Fruit fly (Drosophila melanogaster) whole organism, embryonic: Measurements from ENCODE around the gene CG7789.
A peak's percentile ranks its signal among the peaks of the same experiment; 100 is the strongest.

Experiments used
- Adf1 ChIP-seq: fragments of 200-800 bp; sonication (Bioruptor generic); IDR thresholded peaks from 2 replicates; pipeline ENCODE4 v1.3.6; 2022; ENCODE audit warnings: missing biosample characterization, missing genetic modification characterization
- B-H1 ChIP-seq: fragments of 200-800 bp; sonication (Bioruptor generic); IDR thresholded peaks from 3 replicates; pipeline ENCODE4 v1.3.6; 2022; ENCODE audit warnings: missing biosample characterization, missing genetic modification characterization
- C15 ChIP-seq: fragments of 200-800 bp; sonication (Bioruptor generic); IDR thresholded peaks from 3 replicates; pipeline ENCODE4 v1.3.6; 2022; ENCODE audit warnings: missing biosample characterization, missing genetic modification characterization
- CG10366 ChIP-seq: fragments of 200-800 bp; sonication (Bioruptor generic); IDR thresholded peaks from 2 replicates; pipeline ENCODE4 v1.3.6; 2022; ENCODE audit warnings: missing biosample characterization, missing genetic modification characterization
- CG10654 ChIP-seq: fragments of 200-800 bp; sonication (Bioruptor generic); optimal IDR thresholded peaks from 2 replicates; lab custom pipeline; 2016; ENCODE audit warnings: missing biosample characterization, missing genetic modification characterization
- CG11695 ChIP-seq: fragments of 200-800 bp; sonication (Bioruptor generic); IDR thresholded peaks from 3 replicates; pipeline ENCODE4 v1.3.6; 2022; ENCODE audit warnings: missing biosample characterization, missing genetic modification characterization
- CG12299 ChIP-seq: fragments of 200-800 bp; sonication (Bioruptor generic); optimal IDR thresholded peaks from 2 replicates; lab custom pipeline; 2018; ENCODE audit warnings: missing biosample characterization, mild to moderate bottlenecking, missing genetic modification characterization
- CG13894 ChIP-seq: fragments of 200-800 bp; sonication (Bioruptor generic); optimal IDR thresholded peaks from 3 replicates; lab custom pipeline; 2018; ENCODE audit warnings: missing biosample characterization, mild to moderate bottlenecking, missing genetic modification characterization, moderate library complexity
- CG14050 ChIP-seq: fragments of 200-800 bp; sonication (Bioruptor generic); IDR thresholded peaks from 3 replicates; pipeline ENCODE4 v1.3.6; 2022; ENCODE audit warnings: missing biosample characterization, missing genetic modification characterization
- CG1647 ChIP-seq: fragments of 200-800 bp; sonication (Bioruptor generic); optimal IDR thresholded peaks from 3 replicates; lab custom pipeline; 2016; ENCODE audit warnings: missing biosample characterization, missing genetic modification characterization
- CG18011 ChIP-seq: fragments of 200-800 bp; sonication (Bioruptor generic); optimal IDR thresholded peaks from 2 replicates; lab custom pipeline; 2017; ENCODE audit warnings: missing biosample characterization, missing genetic modification characterization, mild to moderate bottlenecking, moderate library complexity, missing genotype
- CG2129 ChIP-seq: fragments of 200-800 bp; sonication (Bioruptor generic); IDR thresholded peaks from 2 replicates; pipeline ENCODE4 v1.3.6; 2022; ENCODE audit warnings: missing biosample characterization, missing genetic modification characterization; ENCODE audit not compliant: partially characterized antibody
- CG2678 ChIP-seq: fragments of 200-800 bp; sonication (Bioruptor generic); optimal IDR thresholded peaks from 3 replicates; lab custom pipeline; 2019; ENCODE audit warnings: missing biosample characterization, mild to moderate bottlenecking, missing genetic modification characterization, moderate library complexity
- CG32772 ChIP-seq: fragments of 200-800 bp; sonication (Bioruptor generic); IDR thresholded peaks from 2 replicates; pipeline ENCODE4 v1.3.6; 2022; ENCODE audit warnings: missing biosample characterization, missing genetic modification characterization
- CG3838 ChIP-seq: fragments of 200-800 bp; sonication (Bioruptor generic); optimal IDR thresholded peaks from 3 replicates; lab custom pipeline; 2016; ENCODE audit warnings: missing biosample characterization, missing genetic modification characterization
- CG3995 ChIP-seq: fragments of 200-800 bp; sonication (Bioruptor generic); optimal IDR thresholded peaks from 3 replicates; lab custom pipeline; 2016; ENCODE audit warnings: missing biosample characterization, missing genetic modification characterization
- CG5953 ChIP-seq: fragments of 200-800 bp; sonication (Bioruptor generic); IDR thresholded peaks from 2 replicates; pipeline ENCODE4 v1.3.6; 2022; ENCODE audit warnings: missing biosample characterization, missing genetic modification characterization
- CG6813 ChIP-seq: fragments of 200-800 bp; sonication (Bioruptor generic); optimal IDR thresholded peaks from 2 replicates; lab custom pipeline; 2017; ENCODE audit warnings: missing biosample characterization, missing genetic modification characterization, mild to moderate bottlenecking, moderate library complexity, missing genetic modification reagents
- CG7786 ChIP-seq: fragments of 200-800 bp; sonication (Bioruptor generic); optimal IDR thresholded peaks from 2 replicates; lab custom pipeline; 2016; ENCODE audit warnings: missing biosample characterization, missing genetic modification characterization
- CG8944 ChIP-seq: fragments of 200-800 bp; sonication (Bioruptor generic); optimal IDR thresholded peaks from 3 replicates; lab custom pipeline; 2016; ENCODE audit warnings: missing biosample characterization, missing genetic modification characterization
- H15 ChIP-seq: fragments of 200-800 bp; sonication (Bioruptor generic); IDR thresholded peaks from 3 replicates; pipeline ENCODE4 v1.3.6; 2022; ENCODE audit warnings: missing biosample characterization, missing genetic modification characterization
- HLHmδ ChIP-seq: fragments of 200-800 bp; sonication (Bioruptor generic); optimal IDR thresholded peaks from 2 replicates; lab custom pipeline; 2018; ENCODE audit warnings: missing biosample characterization, mild to moderate bottlenecking, missing genetic modification characterization, moderate library complexity
- HmgD ChIP-seq: fragments of 200-800 bp; sonication (Bioruptor generic); optimal IDR thresholded peaks from 3 replicates; lab custom pipeline; 2016; ENCODE audit warnings: missing biosample characterization, missing genetic modification characterization
- Med ChIP-seq: fragments of 200-800 bp; sonication (Bioruptor generic); peaks from one replicate; lab custom pipeline; 2016; ENCODE audit warnings: missing biosample characterization, missing genetic modification characterization, mild to moderate bottlenecking, inconsistent platforms, moderate library complexity
- Mrtf ChIP-seq: fragments of 200-800 bp; sonication (Bioruptor generic); IDR thresholded peaks from 3 replicates; pipeline ENCODE4 v1.3.6; 2022; ENCODE audit warnings: missing biosample characterization, missing genetic modification characterization
- Neu2 ChIP-seq: fragments of 200-800 bp; sonication (Bioruptor generic); optimal IDR thresholded peaks from 3 replicates; lab custom pipeline; 2016; ENCODE audit warnings: missing biosample characterization, missing genetic modification characterization, borderline replicate concordance
- Oli ChIP-seq: fragments of 200-800 bp; sonication (Bioruptor generic); optimal IDR thresholded peaks from 2 replicates; lab custom pipeline; 2018; ENCODE audit warnings: missing biosample characterization, mild to moderate bottlenecking, missing genetic modification characterization, moderate library complexity
- Rx ChIP-seq: fragments of 200-800 bp; sonication (Bioruptor generic); IDR thresholded peaks from 2 replicates; pipeline ENCODE4 v1.3.6; 2022; ENCODE audit warnings: missing biosample characterization, missing genetic modification characterization
- Side ChIP-seq: fragments of 200-800 bp; sonication (Bioruptor generic); optimal IDR thresholded peaks from 2 replicates; lab custom pipeline; 2016; ENCODE audit warnings: missing biosample characterization, missing genetic modification characterization
- Sry-δ ChIP-seq: fragments of 200-800 bp; sonication (Bioruptor generic); optimal IDR thresholded peaks from 2 replicates; lab custom pipeline; 2016; ENCODE audit warnings: missing biosample characterization, missing genetic modification characterization
- TFAM ChIP-seq: fragments of 200-800 bp; sonication (Bioruptor generic); optimal IDR thresholded peaks from 2 replicates; lab custom pipeline; 2017; ENCODE audit warnings: missing biosample characterization, missing genetic modification characterization, inconsistent platforms
- aop ChIP-seq: fragments of 200-800 bp; sonication (Bioruptor generic); IDR thresholded peaks from 2 replicates; pipeline ENCODE4 v1.3.6; 2022; ENCODE audit warnings: missing biosample characterization, missing genetic modification characterization
- ato ChIP-seq: fragments of 200-800 bp; sonication (Bioruptor generic); IDR thresholded peaks from 2 replicates; pipeline ENCODE4 v1.3.6; 2022; ENCODE audit warnings: missing biosample characterization, missing genetic modification characterization; ENCODE audit not compliant: partially characterized antibody
- bigmax ChIP-seq: fragments of 200-800 bp; sonication (Bioruptor generic); optimal IDR thresholded peaks from 2 replicates; lab custom pipeline; 2018; ENCODE audit warnings: missing biosample characterization, mild to moderate bottlenecking, missing genetic modification characterization
- caup ChIP-seq: fragments of 200-800 bp; sonication (Bioruptor generic); optimal IDR thresholded peaks from 3 replicates; lab custom pipeline; 2017; ENCODE audit warnings: missing biosample characterization, mild to moderate bottlenecking, missing genetic modification characterization, moderate library complexity; ENCODE audit not compliant: severe bottlenecking
- chm ChIP-seq: fragments of 200-800 bp; sonication (Bioruptor generic); IDR thresholded peaks from 2 replicates; pipeline ENCODE4 v1.3.6; 2022; ENCODE audit warnings: missing biosample characterization, missing genetic modification characterization
- esg ChIP-seq: fragments of 200-800 bp; sonication (Bioruptor generic); conservative IDR thresholded peaks from 2 replicates; pipeline ENCODE4 v1.3.6; 2022; ENCODE audit warnings: missing biosample characterization, missing genetic modification characterization
- gsb ChIP-seq: fragments of 200-800 bp; sonication (Bioruptor generic); IDR thresholded peaks from 2 replicates; pipeline ENCODE4 v1.3.6; 2022; ENCODE audit warnings: missing biosample characterization, missing genetic modification characterization
- org-1 ChIP-seq: fragments of 200-800 bp; sonication (Bioruptor generic); optimal IDR thresholded peaks from 2 replicates; lab custom pipeline; 2017; ENCODE audit warnings: missing biosample characterization, missing genetic modification characterization
- pan ChIP-seq, 4 experiments: fragments of >200 bp in 3 of 4; fragments of 200-800 bp in 1 of 4; sonication (Bioruptor generic) in 1 of 4; optimal IDR thresholded peaks in 3 of 4; IDR thresholded peaks in 1 of 4; 2 replicates each; pipeline versions ENCODE4 v1.3.6 to Lab custom; 2017 to 2022; ENCODE audit warnings: missing biosample characterization in 2 of 4, missing genetic modification characterization in 2 of 4, mixed read lengths in 1 of 4
- pita ChIP-seq: fragments of 200-800 bp; sonication (Bioruptor generic); optimal IDR thresholded peaks from 2 replicates; lab custom pipeline; 2017; ENCODE audit warnings: missing biosample characterization, mild to moderate bottlenecking, missing genetic modification characterization
- prd ChIP-seq, 3 experiments: fragments of >200 bp in 2 of 3; fragments of 200-800 bp in 1 of 3; sonication (Bioruptor generic) in 1 of 3; optimal IDR thresholded peaks in 2 of 3; IDR thresholded peaks in 1 of 3; 2 replicates in 2 of 3; 3 replicates in 1 of 3; pipeline versions ENCODE4 v1.3.6 to Lab custom; 2017 to 2022; ENCODE audit warnings: missing biosample characterization in 1 of 3, missing genetic modification characterization in 1 of 3
- pum ChIP-seq: fragments of 200-800 bp; sonication (Bioruptor generic); optimal IDR thresholded peaks from 2 replicates; lab custom pipeline; 2016; ENCODE audit warnings: missing biosample characterization, missing genetic modification characterization
- sens-2 ChIP-seq: fragments of 200-800 bp; sonication (Bioruptor generic); IDR thresholded peaks from 2 replicates; pipeline ENCODE4 v1.3.6; 2022; ENCODE audit warnings: missing biosample characterization, missing genetic modification characterization
- slbo ChIP-seq: fragments of 200-800 bp; sonication (Bioruptor generic); IDR thresholded peaks from 2 replicates; pipeline ENCODE4 v1.3.6; 2022; ENCODE audit warnings: missing biosample characterization, missing genetic modification characterization
- tin ChIP-seq: fragments of 200-800 bp; sonication (Bioruptor generic); optimal IDR thresholded peaks from 3 replicates; lab custom pipeline; 2016; ENCODE audit warnings: missing biosample characterization, missing genetic modification characterization
- trh ChIP-seq: fragments of 200-800 bp; sonication (Bioruptor generic); optimal IDR thresholded peaks from 2 replicates; lab custom pipeline; 2016; ENCODE audit warnings: missing biosample characterization, missing genetic modification characterization
- vvl ChIP-seq: fragments of 200-800 bp; sonication (Bioruptor generic); IDR thresholded peaks from 2 replicates; pipeline ENCODE4 v1.3.6; 2022; ENCODE audit warnings: missing biosample characterization, missing genetic modification characterization
- z ChIP-seq: fragments of 200-800 bp; sonication (Bioruptor generic); IDR thresholded peaks from 3 replicates; pipeline ENCODE4 v1.3.6; 2022; ENCODE audit warnings: missing biosample characterization, missing genetic modification characterization
- zfh2 ChIP-seq: fragments of 200-800 bp; sonication (Bioruptor generic); optimal IDR thresholded peaks from 2 replicates; lab custom pipeline; 2016; ENCODE audit warnings: missing biosample characterization, missing genetic modification characterization

CG7789 gene

DNA sequence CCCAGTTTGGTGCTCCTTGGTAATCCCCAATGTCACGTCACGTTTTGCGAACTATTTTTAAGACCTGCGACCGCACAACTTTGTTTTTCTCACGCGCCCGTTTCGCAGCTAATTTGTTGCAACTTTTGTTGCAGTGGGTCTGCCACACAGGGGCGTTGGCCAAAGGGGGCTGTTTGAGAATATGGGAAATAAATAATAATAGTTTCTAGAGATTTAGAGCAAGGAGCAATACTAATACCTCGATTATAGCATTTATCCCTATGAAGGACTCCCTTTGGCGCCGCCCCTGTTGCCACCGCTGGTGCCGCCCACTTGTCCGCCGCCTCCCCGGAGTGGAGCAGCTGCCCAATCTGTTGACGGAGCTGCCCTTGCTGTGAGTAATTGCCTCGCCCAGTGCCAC is 47.7 kb upstream of the CG7789 start (continued):
- TF ChIP-seq Med (GFP tag; lab: Kevin White, UChicago), result peak; percentile 55
- no peak for TF ChIP-seq Neu2
- TF ChIP-seq CG32772 (GFP tag; lab: Robert Waterston, UW), result peak; percentile 52
- TF ChIP-seq CG1647 (GFP tag; lab: Kevin White, UChicago), result no peak
- peak; percentile 38; the same call in 2 of the 3 replicates for TF ChIP-seq CG14050 (GFP tag; lab: Robert Waterston, UW)
- peak; percentile 23 for TF ChIP-seq tin (GFP tag; lab: Kevin White, UChicago)
- TF ChIP-seq CG13894, result no peak
- TF ChIP-seq H15 (GFP tag; lab: Robert Waterston, UW), result peak; percentile 53; the same call in 1 of the 3 replicates
- peak; percentile 46 for TF ChIP-seq slbo
- TF ChIP-seq CG7786 (GFP tag; lab: Kevin White, UChicago), result no peak
- no peak for TF ChIP-seq zfh2 (GFP tag; lab: Kevin White, UChicago)
- TF ChIP-seq z (GFP tag; lab: Robert Waterston, UW), result 0 out of 3 replicates have a peak, but pooled peaks have one; percentile 18
- no peak for TF ChIP-seq CG18011 (GFP tag; lab: Kevin White, UChicago)
- no peak for TF ChIP-seq org-1
- TF ChIP-seq caup (GFP tag; lab: Kevin White, UChicago), result no peak
- TF ChIP-seq pum (GFP tag; lab: Kevin White, UChicago), result no peak
- TF ChIP-seq CG3838 (GFP tag; lab: Kevin White, UChicago), result no peak
- peak; percentile 43; the same call in 1 of the 2 replicates for TF ChIP-seq CG10366 (GFP tag; lab: Robert Waterston, UW)
- TF ChIP-seq Rx (GFP tag; lab: Robert Waterston, UW), result peak; percentile 56; the same call in 1 of the 2 replicates
- no peak for TF ChIP-seq B-H1 (GFP tag; lab: Robert Waterston, UW)
- TF ChIP-seq sens-2 (GFP tag; lab: Robert Waterston, UW), result no peak
- no peak for TF ChIP-seq prd (optimal IDR thresholded peaks at IDR 0.05; lab: Kevin White, UChicago)
- TF ChIP-seq prd (GFP tag; IDR thresholded peaks at IDR 0.05; lab: Robert Waterston, UW), result peak; percentile 46; the same call in 1 of the 3 replicates
- peak; percentile 32; the same call in 1 of the 3 replicates for TF ChIP-seq Mrtf (GFP tag; lab: Robert Waterston, UW)
- no peak for TF ChIP-seq CG10654 (GFP tag; lab: Kevin White, UChicago)
- TF ChIP-seq CG2129 (GFP tag; lab: Robert Waterston, UW), result no peak
- no peak for TF ChIP-seq pita (GFP tag; lab: Kevin White, UChicago)
- no peak for TF ChIP-seq Adf1 (GFP tag; lab: Robert Waterston, UW)
- no peak for TF ChIP-seq Side (GFP tag; lab: Kevin White, UChicago)
- no peak for TF ChIP-seq CG11695 (GFP tag; lab: Robert Waterston, UW)
- no peak for TF ChIP-seq CG6813 (GFP tag; lab: Kevin White, UChicago)
- TF ChIP-seq Oli (tag; lab: Kevin White, UChicago), result peak; percentile 18
- TF ChIP-seq aop, result no peak
- no peak for TF ChIP-seq CG3995 (GFP tag; lab: Kevin White, UChicago)
- no peak for TF ChIP-seq trh
- no peak for TF ChIP-seq HLHmδ (GFP tag; lab: Kevin White, UChicago)
- no peak for TF ChIP-seq Sry-δ
- 0 out of 2 replicates have a peak, but pooled peaks have one; percentile 9 for TF ChIP-seq CG5953 (GFP tag; lab: Robert Waterston, UW)
- no peak for TF ChIP-seq HmgD
- TF ChIP-seq ato (GFP tag; lab: Robert Waterston, UW), result no peak
- TF ChIP-seq vvl, result peak; percentile 63
- TF ChIP-seq TFAM (GFP tag; lab: Kevin White, UChicago), result no peak
- 0 out of 2 replicates have a peak, but pooled peaks have one; percentile 22 for TF ChIP-seq chm (GFP tag; lab: Robert Waterston, UW)
- no peak for TF ChIP-seq CG2678
- TF ChIP-seq gsb (GFP tag; lab: Robert Waterston, UW), result no peak
- TF ChIP-seq CG12299 (tag; lab: Kevin White, UChicago), result no peak
- no peak for TF ChIP-seq pan (optimal IDR thresholded peaks at IDR 0.05; lab: Kevin White, UChicago)
- peak in 1 of 2 experiments; percentile 59 for TF ChIP-seq pan (GFP tag; optimal IDR thresholded peaks at IDR 0.05 in 1 of 2, IDR thresholded peaks at IDR 0.05 in 1 of 2)
- no peak for TF ChIP-seq C15 (GFP tag; lab: Robert Waterston, UW)
- no peak for TF ChIP-seq bigmax
- no peak for TF ChIP-seq CG8944 (GFP tag; lab: Kevin White, UChicago)
- 0 out of 2 replicates have a peak, but pooled peaks have one; percentile 21 for TF ChIP-seq esg (GFP tag; lab: Robert Waterston, UW)
